Fruit fly (Drosophila melanogaster) whole organism, wandering third instar larva: ENCODE measurements around the gene Prp3.

Experiments used
- CG32264 ChIP-seq: fragments of 200-800 bp; sonication (Bioruptor generic); optimal IDR thresholded peaks from 2 replicates; lab custom pipeline; 2016; ENCODE audit warnings: missing biosample characterization, missing genetic modification characterization
- CG9705 ChIP-seq: fragments of 200-800 bp; sonication (Bioruptor generic); optimal IDR thresholded peaks from 2 replicates; lab custom pipeline; 2018; ENCODE audit warnings: missing biosample characterization, mild to moderate bottlenecking, missing genetic modification characterization
- CrebA ChIP-seq: fragments of 200-800 bp; sonication (Bioruptor generic); optimal IDR thresholded peaks from 2 replicates; lab custom pipeline; 2016; ENCODE audit warnings: missing biosample characterization, mild to moderate bottlenecking, missing genetic modification characterization, borderline replicate concordance
- Dfd ChIP-seq: fragments of >200 bp; optimal IDR thresholded peaks from 2 replicates; lab custom pipeline; 2017; ENCODE audit warnings: missing biosample characterization, missing genetic modification characterization
- Dif ChIP-seq: fragments of 200-275, 200-300 bp; sonication (Bioruptor generic); optimal IDR thresholded peaks from 2 replicates; lab custom pipeline; 2018; ENCODE audit warnings: missing biosample characterization, missing genetic modification characterization; ENCODE audit not compliant: partially characterized antibody
- GATAd ChIP-seq: sonication (Bioruptor generic); optimal IDR thresholded peaks from 2 replicates; lab custom pipeline; 2016; ENCODE audit warnings: missing biosample characterization, missing genetic modification characterization
- HLH106 ChIP-seq: fragments of 200-800 bp; optimal IDR thresholded peaks from 3 replicates; lab custom pipeline; 2019; ENCODE audit warnings: missing biosample characterization, mild to moderate bottlenecking, missing genetic modification characterization, moderate library complexity
- Hnf4 ChIP-seq: fragments of 200-800 bp; sonication (Bioruptor generic); optimal IDR thresholded peaks from 2 replicates; lab custom pipeline; 2016; ENCODE audit warnings: missing biosample characterization, mild to moderate bottlenecking, missing genetic modification characterization
- Hr78 ChIP-seq: fragments of >200 bp; optimal IDR thresholded peaks from 2 replicates; lab custom pipeline; 2017; ENCODE audit warnings: missing biosample characterization, missing genetic modification characterization
- Hr83 ChIP-seq: fragments of 200-300 bp; sonication (Bioruptor generic); optimal IDR thresholded peaks from 2 replicates; lab custom pipeline; 2016; ENCODE audit warnings: missing biosample characterization, mild to moderate bottlenecking, missing genetic modification characterization, moderate library complexity; ENCODE audit not compliant: poor library complexity, severe bottlenecking
- Mio ChIP-seq: sonication (Bioruptor generic); optimal IDR thresholded peaks from 2 replicates; lab custom pipeline; 2016; ENCODE audit warnings: missing biosample characterization, missing genetic modification characterization
- Myc ChIP-seq: fragments of >200 bp; optimal IDR thresholded peaks from 2 replicates; lab custom pipeline; 2017
- N ChIP-seq: fragments of >200 bp; optimal IDR thresholded peaks from 2 replicates; lab custom pipeline; 2018; ENCODE audit warnings: missing biosample characterization, missing external identifiers, missing genetic modification characterization
- OdsH ChIP-seq: fragments of 200-800 bp; sonication (Bioruptor generic); optimal IDR thresholded peaks from 2 replicates; lab custom pipeline; 2016; ENCODE audit warnings: missing biosample characterization, mild to moderate bottlenecking, missing genetic modification characterization
- Rel ChIP-seq, 2 experiments: fragments of 200-800 bp; sonication (Bioruptor generic) in 1 of 2; optimal IDR thresholded peaks; 2 replicates in 1 of 2; 3 replicates in 1 of 2; lab custom pipeline; 2016 to 2019; ENCODE audit warnings: mild to moderate bottlenecking in 2 of 2, missing biosample characterization in 2 of 2, missing genetic modification characterization in 2 of 2, moderate library complexity in 1 of 2
- Sp1 ChIP-seq: fragments of 200-800 bp; sonication (Bioruptor generic); optimal IDR thresholded peaks from 3 replicates; lab custom pipeline; 2019; ENCODE audit warnings: missing biosample characterization, mild to moderate bottlenecking, missing genetic modification characterization, moderate library complexity
- Vsx2 ChIP-seq: fragments of 200-300, 225-300 bp; sonication (Bioruptor generic); optimal IDR thresholded peaks from 2 replicates; lab custom pipeline; 2018; ENCODE audit warnings: missing biosample characterization, missing genetic modification characterization; ENCODE audit not compliant: partially characterized antibody
- br ChIP-seq: fragments of 200-800 bp; sonication (Bioruptor generic); optimal IDR thresholded peaks from 2 replicates; lab custom pipeline; 2016; ENCODE audit warnings: missing biosample characterization, missing genetic modification characterization
- brk ChIP-seq: fragments of 200-800 bp; sonication (Bioruptor generic); optimal IDR thresholded peaks from 2 replicates; lab custom pipeline; 2016; ENCODE audit warnings: missing biosample characterization, mild to moderate bottlenecking, missing genetic modification characterization
- dl ChIP-seq, 2 experiments: fragments of 175-275, 200-275 bp in 1 of 2; fragments of 200-275 bp in 1 of 2; sonication (Bioruptor generic); optimal IDR thresholded peaks; lab custom pipeline; 2018; ENCODE audit warnings: mild to moderate bottlenecking in 2 of 2, missing biosample characterization in 2 of 2, missing genetic modification characterization in 2 of 2, moderate library complexity in 2 of 2; ENCODE audit not compliant: partially characterized antibody in 2 of 2, insufficient read depth in 1 of 2
- dmrt93B ChIP-seq: fragments of 200-800 bp; sonication (Bioruptor generic); optimal IDR thresholded peaks from 2 replicates; lab custom pipeline; 2018; ENCODE audit warnings: missing biosample characterization, mild to moderate bottlenecking, missing genetic modification characterization
- dsf ChIP-seq: sonication (Bioruptor generic); optimal IDR thresholded peaks from 2 replicates; lab custom pipeline; 2016; ENCODE audit warnings: missing biosample characterization, missing genetic modification characterization, borderline replicate concordance
- ey ChIP-seq: fragments of 200-800 bp; sonication (Bioruptor generic); optimal IDR thresholded peaks from 2 replicates; lab custom pipeline; 2016; ENCODE audit warnings: missing biosample characterization, missing genetic modification characterization
- foxo ChIP-seq, 2 experiments: fragments of 200-800 bp; sonication (Bioruptor generic); optimal IDR thresholded peaks; 2 replicates in 1 of 2; 3 replicates in 1 of 2; lab custom pipeline; 2016 to 2017; ENCODE audit warnings: missing biosample characterization in 2 of 2, missing genetic modification characterization in 2 of 2
- fru ChIP-seq: fragments of 200-800 bp; sonication (Bioruptor generic); optimal IDR thresholded peaks from 3 replicates; lab custom pipeline; 2016; ENCODE audit warnings: missing biosample characterization, mild to moderate bottlenecking, missing genetic modification characterization
- h ChIP-seq: fragments of 200-800 bp; sonication (Bioruptor generic); optimal IDR thresholded peaks from 3 replicates; lab custom pipeline; 2016; ENCODE audit warnings: missing biosample characterization, mild to moderate bottlenecking, missing genetic modification characterization
- jim ChIP-seq: fragments of 175-275, 200-325 bp; sonication (Bioruptor generic); optimal IDR thresholded peaks from 2 replicates; lab custom pipeline; 2016; ENCODE audit warnings: missing biosample characterization, mild to moderate bottlenecking, missing genetic modification characterization
- pan ChIP-seq: fragments of >200 bp; optimal IDR thresholded peaks from 2 replicates; lab custom pipeline; 2017
- psq ChIP-seq: fragments of 200-800 bp; sonication (Bioruptor generic); optimal IDR thresholded peaks from 3 replicates; lab custom pipeline; 2017; ENCODE audit warnings: missing biosample characterization, mild to moderate bottlenecking, missing genetic modification characterization, moderate library complexity
- rgr ChIP-seq: fragments of 200-800 bp; sonication (Bioruptor generic); optimal IDR thresholded peaks from 3 replicates; lab custom pipeline; 2016; ENCODE audit warnings: missing biosample characterization, mild to moderate bottlenecking, missing genetic modification characterization
- sage ChIP-seq: fragments of 200-800 bp; sonication (Bioruptor generic); optimal IDR thresholded peaks from 2 replicates; lab custom pipeline; 2016; ENCODE audit warnings: missing biosample characterization, mild to moderate bottlenecking, missing genetic modification characterization
- sv ChIP-seq: fragments of 200-800 bp; sonication (Bioruptor generic); optimal IDR thresholded peaks from 3 replicates; lab custom pipeline; 2016; ENCODE audit warnings: missing biosample characterization, missing genetic modification characterization
- tai ChIP-seq: sonication (Bioruptor generic); optimal IDR thresholded peaks from 2 replicates; lab custom pipeline; 2016; ENCODE audit warnings: missing biosample characterization, missing genetic modification characterization
- usp ChIP-seq: fragments of >200 bp; optimal IDR thresholded peaks from 2 replicates; lab custom pipeline; 2017; ENCODE audit warnings: missing biosample characterization, missing genetic modification characterization
- woc ChIP-seq: sonication (Bioruptor generic); optimal IDR thresholded peaks from 2 replicates; lab custom pipeline; 2016; ENCODE audit warnings: missing biosample characterization, mild to moderate bottlenecking, missing genetic modification characterization

The Prp3 gene

dm6 chr3L:19910054-19910414 lies at the start of gene Prp3, which contains the start of gene Mi-2:
Gene Prp3 (plus strand): TSS chr3L:19910300.
Gene Mi-2 (minus strand): TSS chr3L:19910215.
- TF ChIP-seq Hr83 (GFP tag; lab: Kevin White, UChicago) (no peak), rgr (GFP tag; lab: Kevin White, UChicago) (no peak), Mio (no peak), dsf (GFP tag; lab: Kevin White, UChicago) (no peak), Sp1 (peak; percentile 42), Rel (GFP tag; optimal IDR thresholded peaks at IDR 0.05; lab: Kevin White, UChicago) (no peak), Rel (tag; optimal IDR thresholded peaks at IDR 0.05; lab: Kevin White, UChicago) (peak; percentile 58), psq (GFP tag; lab: Kevin White, UChicago) (no peak), Dif (GFP tag; lab: Kevin White, UChicago) (peak; percentile 53)

dm6 chr3L:19861215-19861614 lies 48.9 kb upstream of the Prp3 start:
- peak; percentile 23 for TF ChIP-seq h
- TF ChIP-seq Hr83 (GFP tag; lab: Kevin White, UChicago) = peak; percentile 38
- no peak for TF ChIP-seq Rel (GFP tag; optimal IDR thresholded peaks at IDR 0.05; lab: Kevin White, UChicago)
- TF ChIP-seq Rel (tag; optimal IDR thresholded peaks at IDR 0.05; lab: Kevin White, UChicago) = peak; percentile 16
- TF ChIP-seq dsf (GFP tag; lab: Kevin White, UChicago) = no peak
- TF ChIP-seq dl (GFP tag; optimal IDR thresholded peaks at IDR 0.05; lab: Kevin White, UChicago; ENCODE audit: insufficient read depth in 1 of 2, partially characterized antibody in 2 of 2) = no peak
- no peak for TF ChIP-seq Hr78 (GFP tag; lab: Kevin White, UChicago)
- no peak for TF ChIP-seq sv (GFP tag; lab: Kevin White, UChicago)
- peak; percentile 37 for TF ChIP-seq Myc
- peak; percentile 5 for TF ChIP-seq Dif (GFP tag; lab: Kevin White, UChicago)
- peak; percentile 25 for TF ChIP-seq rgr (GFP tag; lab: Kevin White, UChicago)
- peak; percentile 11 for TF ChIP-seq psq (GFP tag; lab: Kevin White, UChicago)
- peak; percentile 23 for TF ChIP-seq sage (GFP tag; lab: Kevin White, UChicago)
- TF ChIP-seq Dfd (GFP tag; lab: Kevin White, UChicago) = no peak

dm6 chr3L:19867238-19867637 lies 42.9 kb upstream of the Prp3 start:
- TF ChIP-seq OdsH (GFP tag; lab: Kevin White, UChicago) = no peak
- TF ChIP-seq pan (lab: Kevin White, UChicago) = no peak
- no peak for TF ChIP-seq dsf (GFP tag; lab: Kevin White, UChicago)
- no peak for TF ChIP-seq Hr78 (GFP tag; lab: Kevin White, UChicago)
- no peak for TF ChIP-seq Vsx2 (GFP tag; lab: Kevin White, UChicago)
- no peak for TF ChIP-seq HLH106

dm6 chr3L:19869698-19870097 lies 40.4 kb upstream of the Prp3 start:
- no peak for TF ChIP-seq woc (GFP tag; lab: Kevin White, UChicago)
- TF ChIP-seq Vsx2 (GFP tag; lab: Kevin White, UChicago) = no peak
- TF ChIP-seq Rel (GFP tag; optimal IDR thresholded peaks at IDR 0.05; lab: Kevin White, UChicago) = no peak
- TF ChIP-seq Rel (tag; optimal IDR thresholded peaks at IDR 0.05; lab: Kevin White, UChicago) = peak; percentile 95
- peak; percentile 28 for TF ChIP-seq br (GFP tag; lab: Kevin White, UChicago)
- no peak for TF ChIP-seq brk (GFP tag; lab: Kevin White, UChicago)
- TF ChIP-seq Dif (GFP tag; lab: Kevin White, UChicago) = no peak
- TF ChIP-seq Dfd (GFP tag; lab: Kevin White, UChicago) = no peak
- TF ChIP-seq CrebA (GFP tag; lab: Kevin White, UChicago) = no peak
- TF ChIP-seq rgr (GFP tag; lab: Kevin White, UChicago) = peak; percentile 36
- peak in 1 of 2 experiments; percentile 48 for TF ChIP-seq foxo (GFP tag; optimal IDR thresholded peaks at IDR 0.05; lab: Kevin White, UChicago)
- no peak for TF ChIP-seq usp (GFP tag; lab: Kevin White, UChicago)
- peak; percentile 41 for TF ChIP-seq fru
- TF ChIP-seq GATAd (GFP tag; lab: Kevin White, UChicago) = no peak
- no peak for TF ChIP-seq Hr83 (GFP tag; lab: Kevin White, UChicago)
- no peak for TF ChIP-seq tai (GFP tag; lab: Kevin White, UChicago)
- TF ChIP-seq sv (GFP tag; lab: Kevin White, UChicago) = no peak
- TF ChIP-seq N = no peak
- TF ChIP-seq h = peak; percentile 52
- no peak for TF ChIP-seq Hr78 (GFP tag; lab: Kevin White, UChicago)
- TF ChIP-seq dmrt93B = no peak
- TF ChIP-seq Hnf4 (GFP tag; lab: Kevin White, UChicago) = no peak
- no peak for TF ChIP-seq CG32264 (GFP tag; lab: Kevin White, UChicago)
- TF ChIP-seq dl (GFP tag; optimal IDR thresholded peaks at IDR 0.05; lab: Kevin White, UChicago; ENCODE audit: insufficient read depth in 1 of 2, partially characterized antibody in 2 of 2) = no peak
- TF ChIP-seq CG9705 (GFP tag; lab: Kevin White, UChicago) = no peak
- TF ChIP-seq Mio = no peak
- TF ChIP-seq Myc = no peak
- peak; percentile 19 for TF ChIP-seq psq (GFP tag; lab: Kevin White, UChicago)
- no peak for TF ChIP-seq jim (GFP tag; lab: Kevin White, UChicago)
- peak; percentile 37 for TF ChIP-seq OdsH (GFP tag; lab: Kevin White, UChicago)
- TF ChIP-seq dsf (GFP tag; lab: Kevin White, UChicago) = no peak
- TF ChIP-seq Sp1 = no peak
- no peak for TF ChIP-seq sage (GFP tag; lab: Kevin White, UChicago)
- peak; percentile 15 for TF ChIP-seq ey (GFP tag; lab: Kevin White, UChicago)
